Worm (Caenorhabditis elegans) whole organism, midembryonic: ENCODE measurements around the gene clec-5.

Experiments used
- cog-1 ChIP-seq: sonication (generic microtip); optimal IDR thresholded peaks from 2 replicates; lab custom pipeline; 2016; ENCODE audit warnings: missing genetic modification characterization, missing compliant biosample characterization
- flt-1 ChIP-seq: fragments of 200-800 bp; sonication (Bioruptor generic); IDR thresholded peaks from 2 replicates; pipeline ENCODE4 v1.3.6; 2022; ENCODE audit warnings: missing genetic modification characterization, missing compliant biosample characterization
- klf-2 ChIP-seq: fragments of 200-800 bp; sonication (Bioruptor generic); conservative IDR thresholded peaks from 2 replicates; pipeline ENCODE4 v1.3.6; 2022; ENCODE audit warnings: missing genetic modification reagents, missing genetic modification characterization, missing compliant biosample characterization
- med-1 ChIP-seq: sonication (generic microtip); optimal IDR thresholded peaks from 2 replicates; lab custom pipeline; 2017; ENCODE audit warnings: missing genetic modification characterization, mild to moderate bottlenecking, missing compliant biosample characterization, antibody characterized with exemption, missing genetic modification reagents; ENCODE audit not compliant: insufficient read depth
- ref-1 ChIP-seq: fragments of 200-800 bp; sonication (Bioruptor generic); conservative IDR thresholded peaks from 2 replicates; pipeline ENCODE4 v1.3.6; 2022; ENCODE audit warnings: missing genetic modification reagents, missing genetic modification characterization, missing compliant biosample characterization
- tab-1 ChIP-seq: fragments of 200-800 bp; sonication (Bioruptor generic); IDR thresholded peaks from 2 replicates; pipeline ENCODE4 v1.3.6; 2022; ENCODE audit warnings: missing genetic modification characterization, missing compliant biosample characterization
- ztf-23 ChIP-seq: fragments of 200-800 bp; sonication (Bioruptor generic); IDR thresholded peaks from 2 replicates; pipeline ENCODE4 v1.3.6; 2022; ENCODE audit warnings: missing genetic modification reagents, missing genetic modification characterization, missing compliant biosample characterization
- ztf-29 ChIP-seq: fragments of 200-800 bp; sonication (Bioruptor generic); IDR thresholded peaks from 2 replicates; pipeline ENCODE4 v1.3.6; 2022; ENCODE audit warnings: missing genetic modification reagents, missing genetic modification characterization, missing compliant biosample characterization

- TF ChIP-seq klf-2 (GFP tag; lab: Robert Waterston, UW), result no peak
- TF ChIP-seq flt-1, result no peak
- TF ChIP-seq ztf-29, result no peak
- no peak for TF ChIP-seq med-1 (GFP tag; lab: Kevin White, UChicago)
- no peak for TF ChIP-seq cog-1 (tag; lab: Kevin White, UChicago)
- TF ChIP-seq ref-1, result no peak
- TF ChIP-seq ztf-23 (GFP tag; lab: Robert Waterston, UW), result no peak
- no peak for TF ChIP-seq tab-1 (GFP tag; lab: Robert Waterston, UW)
These were observed 28.5 kb downstream of the clec-5 start, which contains the start of gene C35D10.8 for ce11 chrIII:4854918-4855317.
